Worm (Caenorhabditis elegans): Measurements from ENCODE around the gene B0035.13.

DNA sequence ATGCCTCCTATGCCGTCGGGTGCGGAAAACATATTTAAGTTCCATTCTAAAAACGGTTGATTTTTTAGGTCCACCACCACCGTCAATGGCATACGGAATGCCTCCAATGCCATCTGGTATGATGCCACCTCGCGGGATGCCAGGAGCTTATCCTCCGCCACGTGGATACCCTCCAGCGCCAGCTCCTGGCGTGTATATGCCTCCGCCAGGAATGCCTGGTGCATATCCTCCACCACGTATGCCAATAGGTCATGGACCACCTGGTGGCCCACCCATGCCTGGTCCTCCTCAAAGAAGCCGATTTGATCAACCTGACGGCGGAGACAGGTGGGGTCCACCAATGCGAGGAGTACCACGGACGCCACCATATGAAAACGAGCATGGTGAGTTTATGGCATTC lies 5.0 kb upstream of the B0035.13 start:
- TF ChIP-seq F10B5.3 (tag; optimal IDR thresholded peaks at IDR 0.05) (no peak), nhr-10 (tag; optimal IDR thresholded peaks at IDR 0.05) (no peak), lir-3 (tag; optimal IDR thresholded peaks at IDR 0.05) (no peak), ceh-62 (tag; optimal IDR thresholded peaks at IDR 0.05) (no peak), ama-1 (optimal IDR thresholded peaks at IDR 0.05) (no peak), nhr-48 (tag; optimal IDR thresholded peaks at IDR 0.05) (no peak)

Measured in whole organism, L4 larva.